Fruit fly (Drosophila melanogaster): ENCODE results near the gene bab1.

bab1 gene

DNA sequence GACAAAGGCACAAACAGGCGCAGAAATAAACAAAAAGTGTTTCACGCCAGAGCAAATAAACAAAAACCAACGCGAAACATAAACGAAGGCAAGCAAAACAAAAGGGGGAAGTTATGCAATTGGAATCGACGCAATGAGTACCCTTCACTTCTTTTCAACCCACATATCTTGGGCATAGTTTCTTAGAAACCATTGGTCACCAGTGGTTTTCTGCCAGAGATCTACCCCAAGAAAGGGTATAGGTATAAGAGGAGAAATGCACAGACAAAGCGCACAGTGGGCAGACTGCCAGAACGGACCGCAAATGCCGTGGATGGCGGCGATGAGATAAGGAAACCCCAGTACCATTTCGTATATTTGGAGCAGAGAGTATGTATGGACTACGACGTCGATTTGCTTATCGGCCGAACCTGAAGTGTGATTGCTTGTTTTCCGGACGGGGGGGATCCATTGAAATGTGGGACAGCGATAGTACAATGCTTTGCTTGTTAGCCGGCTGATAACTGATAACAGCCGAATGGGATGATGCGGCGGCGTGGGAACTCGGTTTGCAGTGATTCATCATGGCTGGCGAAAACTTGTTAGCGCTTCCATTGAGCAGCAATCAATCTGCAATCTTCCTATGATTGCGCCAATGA is 69.9 kb downstream of the bab1 start:
- TF ChIP-seq CG8478 (optimal IDR thresholded peaks at IDR 0.05), result no peak
- TF ChIP-seq CTCF (optimal IDR thresholded peaks at IDR 0.05), result no peak

DNA sequence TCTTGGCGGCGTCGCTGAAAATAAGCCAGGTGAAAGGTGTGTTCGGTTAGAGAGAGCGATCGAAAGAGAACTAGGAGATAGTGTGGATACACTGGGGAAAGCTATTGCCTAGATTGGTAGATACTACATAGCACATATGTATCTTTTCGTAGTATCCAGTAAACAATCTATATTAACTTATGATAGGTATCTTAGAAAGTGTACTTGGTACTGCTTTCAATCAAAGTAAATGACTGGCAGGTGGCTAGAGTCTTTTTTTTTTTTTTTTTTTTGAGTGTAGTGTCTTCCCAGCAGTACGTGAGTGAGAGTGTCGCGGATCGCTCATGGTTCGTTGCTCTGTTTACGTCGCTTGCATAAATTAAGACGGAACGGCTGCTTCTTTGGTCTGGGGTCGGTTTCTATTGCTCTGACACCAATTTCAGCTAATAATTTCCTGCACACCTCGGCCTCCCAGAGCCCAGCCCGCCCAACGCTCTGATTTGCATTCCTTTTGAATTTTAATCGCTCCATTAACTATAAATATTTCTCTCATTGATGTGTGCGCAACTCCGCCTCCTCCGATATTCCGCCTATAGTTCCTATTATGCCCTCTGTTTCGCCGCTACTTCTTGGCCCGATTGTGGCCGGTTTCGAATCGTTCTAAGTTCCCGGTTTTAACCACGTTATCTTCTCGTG is 71.1 kb downstream of the bab1 start:
- TF ChIP-seq CG8478 (optimal IDR thresholded peaks at IDR 0.05) (no peak), CTCF (optimal IDR thresholded peaks at IDR 0.05) (no peak)

DNA sequence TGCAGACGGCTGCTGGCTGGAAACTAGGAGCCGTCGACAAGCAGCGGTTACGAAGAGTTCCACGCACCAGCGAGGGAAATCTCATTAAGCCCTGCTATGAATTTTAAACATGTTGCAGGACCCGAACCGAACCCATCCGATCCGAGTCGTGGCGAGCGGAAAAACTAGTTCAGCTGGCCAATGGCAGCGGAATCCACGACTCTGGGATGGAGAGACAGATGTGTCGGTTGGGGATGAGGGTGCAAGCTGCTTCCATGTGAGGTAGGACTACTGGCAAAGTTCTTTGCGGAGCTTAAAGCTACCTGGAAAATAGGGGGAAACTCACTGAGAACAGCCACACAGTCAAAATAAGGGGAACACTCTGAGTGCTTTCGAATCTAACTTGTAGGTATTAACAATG is 77.2 kb downstream of the bab1 start:
- TF ChIP-seq CTCF (optimal IDR thresholded peaks at IDR 0.05), result no peak
- no peak for TF ChIP-seq CG8478 (optimal IDR thresholded peaks at IDR 0.05)

DNA sequence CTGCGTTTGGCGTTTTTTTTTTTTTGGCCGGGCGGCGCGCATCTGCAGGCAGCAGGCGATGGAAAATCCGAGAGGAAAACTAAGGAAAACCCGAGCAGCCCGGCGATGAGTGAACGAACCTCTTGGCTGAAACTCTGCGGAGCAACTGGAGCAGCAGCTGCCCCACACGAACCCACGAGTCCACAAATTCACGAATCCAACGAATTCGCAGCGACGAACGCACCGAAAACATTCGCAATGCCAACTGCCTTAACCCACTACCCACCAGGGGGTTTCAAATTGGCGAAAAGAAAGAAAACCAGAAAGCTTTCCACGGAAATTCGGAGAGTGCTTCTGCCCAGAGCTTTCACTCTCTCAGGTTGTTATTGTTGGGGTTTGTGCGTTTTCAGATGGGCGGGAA is 78.1 kb downstream of the bab1 start:
- TF ChIP-seq CG8478 (optimal IDR thresholded peaks at IDR 0.05), result no peak

DNA sequence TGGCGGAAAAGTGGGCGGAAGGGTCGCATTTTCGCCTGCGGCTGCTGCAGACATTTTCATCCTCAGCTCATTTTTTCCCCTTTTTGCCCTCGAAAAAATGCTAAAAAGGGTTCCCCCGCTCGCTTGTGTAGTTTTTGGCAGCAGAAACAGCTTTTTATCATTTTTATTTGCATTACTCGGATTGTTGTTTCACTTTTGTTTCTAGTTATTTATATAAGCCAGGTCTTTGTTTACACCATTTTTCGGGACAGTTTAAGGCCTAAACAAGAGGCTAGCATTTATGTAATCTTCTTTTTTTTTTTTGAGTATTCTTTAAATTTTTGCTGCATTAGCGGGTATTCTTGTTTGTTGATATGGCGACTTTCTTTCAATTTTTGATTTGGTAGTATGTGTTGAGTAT is 78.7 kb downstream of the bab1 start:
- TF ChIP-seq CTCF (optimal IDR thresholded peaks at IDR 0.05) (no peak), CG8478 (optimal IDR thresholded peaks at IDR 0.05) (no peak)

DNA sequence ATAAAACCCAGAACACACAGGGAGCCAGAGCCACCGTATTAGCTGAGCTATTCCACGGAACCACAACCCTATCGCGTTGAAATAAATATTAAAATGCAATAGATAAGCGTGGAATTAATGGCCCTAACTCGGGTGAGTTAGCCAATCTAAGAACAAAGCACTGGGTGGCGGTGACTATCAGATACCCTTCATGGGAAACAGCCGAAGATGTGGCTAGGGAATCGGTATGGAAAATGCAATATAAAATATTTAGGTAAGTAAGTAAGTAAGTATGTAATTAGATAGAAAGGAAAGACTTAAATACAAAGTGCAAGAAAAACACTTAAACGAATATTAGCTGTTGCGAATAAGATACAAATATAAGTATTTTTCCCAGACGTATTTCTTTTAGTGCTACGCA is 79.2 kb downstream of the bab1 start:
- TF ChIP-seq CTCF (optimal IDR thresholded peaks at IDR 0.05) (no peak), CG8478 (optimal IDR thresholded peaks at IDR 0.05) (no peak)

DNA sequence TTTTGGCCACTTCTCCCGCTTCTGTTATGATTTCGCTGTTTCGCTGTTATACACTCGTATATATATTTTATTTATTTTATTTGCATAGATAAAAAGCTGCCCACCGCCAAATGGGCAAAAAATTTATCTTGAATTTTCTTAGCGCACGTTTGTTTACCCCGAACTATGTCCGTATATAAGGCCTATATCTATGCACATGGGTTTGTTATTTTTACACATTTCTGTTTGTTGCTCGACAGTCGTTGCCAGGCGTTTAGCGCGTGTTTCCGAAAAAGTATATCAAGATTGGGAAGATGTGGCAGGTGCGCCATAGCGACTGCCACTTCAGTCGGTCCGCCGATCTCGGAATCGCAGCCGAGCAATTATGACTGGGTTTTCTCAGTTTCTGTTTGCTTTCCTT is 81.0 kb downstream of the bab1 start:
- TF ChIP-seq CG8478 (optimal IDR thresholded peaks at IDR 0.05) (no peak), CTCF (optimal IDR thresholded peaks at IDR 0.05) (no peak)

DNA sequence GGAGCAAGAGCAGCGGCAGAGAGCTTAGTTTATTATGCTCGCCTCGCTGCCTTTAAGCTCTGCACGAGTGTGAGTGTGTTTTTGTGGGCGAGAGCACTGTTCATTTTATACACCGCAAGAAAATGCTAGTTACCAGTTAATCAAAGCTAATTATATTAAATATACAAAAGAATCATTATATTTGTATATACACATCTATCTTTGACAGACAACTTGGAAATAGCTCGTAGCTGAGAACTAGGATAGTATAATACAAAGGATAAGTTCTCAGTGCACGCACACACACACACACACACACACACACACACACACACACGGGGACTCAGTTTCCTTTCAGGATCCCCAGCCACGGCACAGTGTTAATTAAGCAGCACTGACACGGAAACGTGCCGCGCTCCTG is 89.9 kb downstream of the bab1 start:
- no peak for TF ChIP-seq CTCF (optimal IDR thresholded peaks at IDR 0.05)
- no peak for TF ChIP-seq CG8478 (optimal IDR thresholded peaks at IDR 0.05)

DNA sequence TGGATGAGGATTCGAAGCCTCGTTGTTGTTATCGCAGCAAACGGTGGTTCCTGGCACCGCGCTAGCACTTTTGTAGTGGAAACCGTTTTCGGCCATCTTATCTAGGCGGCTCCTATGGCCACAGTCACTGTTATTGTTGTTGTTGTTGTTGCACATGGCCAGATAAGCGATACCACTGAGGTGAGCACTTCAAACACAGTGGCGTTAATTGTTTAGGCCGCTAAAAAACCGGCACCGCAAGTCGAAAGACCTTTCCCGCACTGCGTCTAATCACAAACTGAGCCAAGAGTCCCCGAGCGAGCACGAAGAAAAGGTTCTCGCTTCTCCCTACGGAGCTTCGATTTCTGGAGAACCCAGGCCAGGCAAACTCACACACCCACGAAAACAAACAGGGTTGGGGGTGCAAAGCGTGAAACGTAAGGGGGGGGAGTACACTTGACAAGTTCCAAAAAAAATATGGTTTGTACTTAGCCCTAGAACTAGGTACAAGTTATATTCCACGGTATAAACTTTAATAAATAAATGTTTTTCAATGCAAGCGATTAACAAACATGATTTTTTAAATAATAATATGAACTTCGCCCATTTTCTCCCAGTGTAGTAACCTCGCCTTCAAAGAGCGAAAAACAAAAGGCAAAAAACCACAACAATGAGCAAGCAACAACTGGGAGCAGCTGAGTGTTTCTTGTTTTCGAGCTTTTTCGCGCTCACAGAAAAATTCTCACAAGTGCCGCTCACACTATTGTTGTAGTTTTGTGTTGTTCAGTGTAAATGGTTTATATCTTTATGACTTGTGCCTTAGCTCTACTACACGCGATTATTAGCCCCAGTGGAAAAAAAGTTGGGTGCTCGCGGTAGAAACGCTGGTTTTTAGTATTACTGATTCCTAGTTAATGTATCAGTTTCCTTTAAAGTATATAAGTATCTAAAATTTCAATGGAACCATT is 93.1 kb downstream of the bab1 start:
- no peak for TF ChIP-seq CG8478 (optimal IDR thresholded peaks at IDR 0.05)
- no peak for TF ChIP-seq CTCF (optimal IDR thresholded peaks at IDR 0.05)

DNA sequence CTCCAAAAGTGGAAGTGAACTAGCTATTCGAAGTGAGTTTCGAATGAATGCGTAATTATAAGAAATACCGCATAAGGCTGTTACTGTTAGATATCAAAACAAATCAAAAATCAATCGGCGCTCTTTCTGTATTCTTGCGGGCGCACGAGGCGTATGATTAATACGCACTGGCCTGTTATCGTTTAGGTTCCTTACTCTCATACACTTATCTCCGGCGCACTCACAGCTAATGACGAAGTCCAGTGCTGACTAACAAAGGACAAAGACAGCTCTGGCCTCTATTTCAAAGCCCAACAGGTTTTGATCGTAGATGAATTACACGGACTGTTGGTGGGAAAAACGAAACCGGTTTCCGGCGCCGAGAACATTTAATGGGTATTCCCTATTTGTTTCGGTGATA is 95.0 kb downstream of the bab1 start:
- no peak for TF ChIP-seq CG8478 (optimal IDR thresholded peaks at IDR 0.05)

DNA sequence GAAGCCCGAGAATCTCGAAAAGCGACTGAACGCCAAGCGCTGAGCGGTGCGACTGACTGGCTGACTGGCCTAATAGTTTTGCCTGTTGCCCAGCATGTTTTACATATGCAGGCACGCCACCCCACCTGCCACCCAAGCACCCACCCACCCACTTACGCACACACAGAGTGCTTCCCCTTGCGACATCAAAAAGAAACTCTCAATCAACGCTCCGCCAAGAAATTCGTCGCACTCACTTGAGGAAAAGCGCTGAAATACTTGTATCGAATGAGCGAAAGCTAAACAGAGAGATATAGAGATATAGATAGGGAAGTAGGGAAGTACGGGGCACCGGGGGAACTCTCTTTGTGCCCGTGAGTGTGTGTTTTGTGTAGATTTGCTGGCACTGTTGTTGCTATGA is 100.3 kb downstream of the bab1 start:
- TF ChIP-seq CTCF (optimal IDR thresholded peaks at IDR 0.05) (no peak), CG8478 (optimal IDR thresholded peaks at IDR 0.05) (no peak)

DNA sequence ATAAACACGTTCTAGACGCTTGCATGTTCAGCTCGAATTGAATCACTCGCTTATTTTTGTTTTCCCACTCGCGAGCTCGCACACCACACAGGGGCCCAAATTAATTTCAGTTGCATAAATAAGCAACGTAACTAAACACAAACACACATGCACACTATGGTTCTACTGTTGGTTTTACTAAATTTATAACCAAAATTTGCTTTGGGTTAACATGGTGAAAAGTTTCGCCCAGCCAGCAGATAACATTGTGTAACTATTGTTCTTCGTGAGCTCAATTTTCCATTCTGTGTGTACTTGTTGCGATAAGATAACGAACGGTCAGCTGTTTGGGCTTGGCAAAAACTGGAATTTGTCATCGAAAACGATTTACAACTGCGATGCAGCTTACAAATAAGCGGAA is 100.9 kb downstream of the bab1 start:
- no peak for TF ChIP-seq CG8478 (optimal IDR thresholded peaks at IDR 0.05)
- TF ChIP-seq CTCF (optimal IDR thresholded peaks at IDR 0.05), result no peak

DNA sequence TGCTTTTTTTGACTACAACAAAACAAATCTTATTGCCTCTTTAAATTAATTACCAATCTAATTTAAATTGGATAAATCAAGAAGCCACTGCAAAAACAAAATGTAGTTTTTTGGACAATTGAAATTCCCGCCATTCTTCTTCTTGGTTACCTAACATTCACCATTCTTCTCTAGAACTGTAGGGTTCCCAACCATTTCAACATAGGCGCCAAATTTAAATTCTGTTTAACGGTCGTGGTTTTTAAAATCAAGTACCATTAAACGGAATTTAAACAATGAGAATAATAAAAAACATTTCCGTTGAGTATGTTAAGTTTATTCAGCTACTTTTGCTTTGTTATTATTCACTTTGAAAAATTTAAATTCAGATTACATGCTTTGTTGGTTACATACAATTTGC is 105.2 kb downstream of the bab1 start:
- TF ChIP-seq CG8478 (optimal IDR thresholded peaks at IDR 0.05) (no peak), CTCF (optimal IDR thresholded peaks at IDR 0.05) (no peak)

DNA sequence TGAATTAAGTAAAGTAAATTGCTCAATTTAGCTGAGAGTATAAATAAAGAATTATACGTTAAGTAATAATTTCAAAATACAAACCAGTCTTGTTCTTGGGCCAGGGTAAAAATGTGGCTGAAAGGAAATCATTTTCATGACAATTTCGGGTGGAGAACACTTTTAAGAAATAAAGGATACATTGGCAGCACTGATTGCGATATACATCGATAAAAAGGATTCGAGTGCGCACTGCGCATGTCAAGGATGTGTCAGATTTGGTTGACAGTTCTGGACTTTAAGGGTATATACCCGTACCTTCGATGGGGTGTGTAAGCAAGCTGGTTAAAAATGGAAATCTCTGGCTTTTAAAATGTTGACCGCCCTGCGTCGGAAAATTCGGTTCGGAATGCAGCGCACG is 107.2 kb downstream of the bab1 start, which contains the start of gene aln:
Gene aln, plus strand, starts transcription at position 275 of the 400 bp plus-strand sequence.
- TF ChIP-seq CG8478 (optimal IDR thresholded peaks at IDR 0.05) (no peak), CTCF (optimal IDR thresholded peaks at IDR 0.05) (no peak)

All from S2 (cell line).